Worm (Caenorhabditis elegans) whole organism, L1 larva: ENCODE results near the gene F46C5.9.
A peak's percentile ranks its signal among the peaks of the same experiment; 100 is the strongest.

Source experiments
- C04F5.9 ChIP-seq: sonication (generic microtip); optimal IDR thresholded peaks from 2 replicates; lab custom pipeline; 2016; ENCODE audit warnings: missing genetic modification characterization, missing compliant biosample characterization
- C16A3.4 ChIP-seq: fragments of 150-350 bp; optimal IDR thresholded peaks from 2 replicates; lab custom pipeline; 2014; ENCODE audit warnings: missing biosample characterization, missing genetic modification characterization
- C34B4.2 ChIP-seq: sonication (generic microtip); optimal IDR thresholded peaks from 2 replicates; lab custom pipeline; 2017; ENCODE audit warnings: mild to moderate bottlenecking, missing genetic modification characterization, missing compliant biosample characterization
- F16B12.6 ChIP-seq: fragments of 150-350 bp; optimal IDR thresholded peaks from 2 replicates; lab custom pipeline; 2014; ENCODE audit warnings: missing biosample characterization, missing genetic modification characterization
- Y116A8C.19 ChIP-seq: sonication (generic microtip); optimal IDR thresholded peaks from 2 replicates; lab custom pipeline; 2016; ENCODE audit warnings: missing compliant biosample characterization, missing genetic modification characterization, borderline replicate concordance
- aha-1 ChIP-seq: fragments of 150-350 bp; optimal IDR thresholded peaks from 2 replicates; lab custom pipeline; 2014; ENCODE audit warnings: missing biosample characterization, missing genetic modification characterization
- alr-1 ChIP-seq: fragments of 200-800 bp; sonication (Bioruptor generic); optimal IDR thresholded peaks from 2 replicates; lab custom pipeline; 2018; ENCODE audit warnings: borderline replicate concordance, mild to moderate bottlenecking, missing genetic modification characterization, missing compliant biosample characterization
- ceh-90 ChIP-seq: sonication (generic microtip); optimal IDR thresholded peaks from 2 replicates; lab custom pipeline; 2016; ENCODE audit warnings: missing genetic modification characterization, missing compliant biosample characterization
- ces-1 ChIP-seq: fragments of 150-350 bp; optimal IDR thresholded peaks from 2 replicates; lab custom pipeline; 2014; ENCODE audit warnings: missing biosample characterization, missing genetic modification reagents, missing genetic modification characterization
- dpl-1 ChIP-seq, 3 experiments: fragments of 150-350 bp in 2 of 3; sonication (generic microtip) in 1 of 3; optimal IDR thresholded peaks; 2 replicates each; lab custom pipeline; 2014 to 2017; ENCODE audit warnings: missing biosample characterization in 3 of 3, missing genetic modification characterization in 3 of 3, missing genetic modification reagents in 3 of 3
- dsc-1 ChIP-seq: sonication (generic microtip); optimal IDR thresholded peaks from 2 replicates; lab custom pipeline; 2016; ENCODE audit warnings: mild to moderate bottlenecking, missing genetic modification characterization, missing compliant biosample characterization
- efl-3 ChIP-seq: fragments of 200-800 bp; sonication (Bioruptor generic); optimal IDR thresholded peaks from 2 replicates; lab custom pipeline; 2018; ENCODE audit warnings: mild to moderate bottlenecking, missing genetic modification characterization, missing compliant biosample characterization
- egl-13 ChIP-seq: sonication (generic microtip); optimal IDR thresholded peaks from 2 replicates; lab custom pipeline; 2016; ENCODE audit warnings: missing genotype, missing genetic modification reagents, missing genetic modification characterization, missing compliant biosample characterization
- egl-27 ChIP-seq, 2 experiments: fragments of 150-350 bp in 1 of 2; sonication (generic microtip); optimal IDR thresholded peaks; 3 replicates each; lab custom pipeline; 2017 to 2018; ENCODE audit warnings: missing biosample characterization in 2 of 2, missing genetic modification characterization in 2 of 2, missing genetic modification reagents in 2 of 2
- elt-2 ChIP-seq: sonication (generic microtip); optimal IDR thresholded peaks from 2 replicates; lab custom pipeline; 2016; ENCODE audit warnings: missing genetic modification characterization, mild to moderate bottlenecking, inconsistent platforms, missing compliant biosample characterization, missing genetic modification reagents
- elt-3 ChIP-seq, 6 experiments: fragments of 150-350 bp in 1 of 6; sonication (generic microtip); optimal IDR thresholded peaks; 2 replicates each; lab custom pipeline; 2017 to 2018; ENCODE audit warnings: missing biosample characterization in 6 of 6, missing genetic modification characterization in 6 of 6, inconsistent platforms in 1 of 6
- fkh-10 ChIP-seq: sonication (generic microtip); optimal IDR thresholded peaks from 2 replicates; lab custom pipeline; 2017; ENCODE audit warnings: missing biosample characterization, missing genetic modification reagents, missing genetic modification characterization
- hlh-4 ChIP-seq: sonication (generic microtip); optimal IDR thresholded peaks from 2 replicates; lab custom pipeline; 2016; ENCODE audit warnings: mild to moderate bottlenecking, missing genetic modification characterization, missing compliant biosample characterization
- hpl-2 ChIP-seq: fragments of 150-350 bp; optimal IDR thresholded peaks from 2 replicates; lab custom pipeline; 2014; ENCODE audit warnings: missing biosample characterization, missing genetic modification reagents, missing genetic modification characterization
- irx-1 ChIP-seq: sonication (generic microtip); optimal IDR thresholded peaks from 2 replicates; lab custom pipeline; 2016; ENCODE audit warnings: missing genetic modification characterization, missing compliant biosample characterization
- jun-1 ChIP-seq: fragments of 150-350 bp; optimal IDR thresholded peaks from 2 replicates; lab custom pipeline; 2014; ENCODE audit warnings: missing biosample characterization, missing genetic modification reagents, missing genetic modification characterization
- lin-13 ChIP-seq: fragments of 150-350 bp; optimal IDR thresholded peaks from 2 replicates; lab custom pipeline; 2014; ENCODE audit warnings: missing biosample characterization, missing genetic modification reagents, missing genetic modification characterization
- lin-14 ChIP-seq: fragments of 200-800 bp; sonication (Bioruptor generic); optimal IDR thresholded peaks from 2 replicates; lab custom pipeline; 2018; ENCODE audit warnings: mild to moderate bottlenecking, missing genetic modification characterization, moderate library complexity, missing compliant biosample characterization
- lin-39 ChIP-seq: fragments of 150-350 bp; optimal IDR thresholded peaks from 2 replicates; lab custom pipeline; 2014; ENCODE audit warnings: missing biosample characterization, missing genetic modification reagents, missing genetic modification characterization
- lir-3 ChIP-seq: sonication (generic microtip); optimal IDR thresholded peaks from 2 replicates; lab custom pipeline; 2016; ENCODE audit warnings: mild to moderate bottlenecking, missing genetic modification characterization, moderate library complexity, missing compliant biosample characterization; ENCODE audit not compliant: poor library complexity
- lsy-2 ChIP-seq, 2 experiments: fragments of 150-350 bp; optimal IDR thresholded peaks; 2 replicates each; lab custom pipeline; 2014; ENCODE audit warnings: missing biosample characterization in 2 of 2, missing genetic modification characterization in 2 of 2
- mab-9 ChIP-seq: fragments of 200-800 bp; sonication (Bioruptor generic); IDR thresholded peaks from 2 replicates; pipeline ENCODE4 v1.3.6; 2022; ENCODE audit warnings: missing genetic modification reagents, missing genetic modification characterization, missing compliant biosample characterization
- mdl-1 ChIP-seq, 2 experiments: fragments of 150-350 bp; optimal IDR thresholded peaks; 2 replicates each; lab custom pipeline; 2014 to 2017; ENCODE audit warnings: missing biosample characterization in 2 of 2, missing genetic modification characterization in 2 of 2, inconsistent platforms in 1 of 2
- mep-1 ChIP-seq: fragments of 150-350 bp; optimal IDR thresholded peaks from 2 replicates; lab custom pipeline; 2014; ENCODE audit warnings: missing biosample characterization, missing genetic modification characterization
- nhr-12 ChIP-seq: sonication (generic microtip); optimal IDR thresholded peaks from 2 replicates; lab custom pipeline; 2017; ENCODE audit warnings: missing biosample characterization, missing genetic modification characterization
- nhr-20 ChIP-seq: sonication (generic microtip); optimal IDR thresholded peaks from 2 replicates; lab custom pipeline; 2016; ENCODE audit warnings: mild to moderate bottlenecking, missing genetic modification characterization, missing compliant biosample characterization
- nhr-237 ChIP-seq: fragments of 150-350 bp; optimal IDR thresholded peaks from 2 replicates; lab custom pipeline; 2014; ENCODE audit warnings: missing biosample characterization, missing genetic modification characterization
- nhr-47 ChIP-seq: sonication (generic microtip); optimal IDR thresholded peaks from 2 replicates; lab custom pipeline; 2016; ENCODE audit warnings: mild to moderate bottlenecking, missing genetic modification characterization, moderate library complexity, missing compliant biosample characterization
- nhr-71 ChIP-seq: sonication (generic microtip); optimal IDR thresholded peaks from 2 replicates; lab custom pipeline; 2016; ENCODE audit warnings: mild to moderate bottlenecking, missing genetic modification characterization, moderate library complexity, missing compliant biosample characterization
- nhr-76 ChIP-seq: sonication (generic microtip); optimal IDR thresholded peaks from 2 replicates; lab custom pipeline; 2017; ENCODE audit warnings: missing biosample characterization, missing genetic modification characterization
- nhr-77 ChIP-seq: fragments of 150-350 bp; optimal IDR thresholded peaks from 2 replicates; lab custom pipeline; 2014; ENCODE audit warnings: missing biosample characterization, missing genetic modification characterization
- nhr-85 ChIP-seq: sonication (generic microtip); peaks from one replicate; lab custom pipeline; 2016; ENCODE audit warnings: missing genetic modification characterization, inconsistent platforms, missing compliant biosample characterization
- pag-3 ChIP-seq: sonication (generic microtip); optimal IDR thresholded peaks from 2 replicates; lab custom pipeline; 2017; ENCODE audit warnings: missing genetic modification characterization, mild to moderate bottlenecking, missing compliant biosample characterization, antibody characterized with exemption, borderline replicate concordance; ENCODE audit not compliant: insufficient read depth
- pax-3 ChIP-seq: fragments of 200-800 bp; sonication (Bioruptor generic); optimal IDR thresholded peaks from 2 replicates; lab custom pipeline; 2018; ENCODE audit warnings: mild to moderate bottlenecking, missing genetic modification characterization, moderate library complexity, missing compliant biosample characterization
- pqm-1 ChIP-seq: sonication (generic microtip); optimal IDR thresholded peaks from 3 replicates; lab custom pipeline; 2017; ENCODE audit warnings: missing biosample characterization, missing genetic modification characterization
- snpc-4 ChIP-seq: fragments of 150-350 bp; optimal IDR thresholded peaks from 2 replicates; lab custom pipeline; 2014; ENCODE audit warnings: missing biosample characterization, missing genetic modification characterization
- snu-23 ChIP-seq: sonication (generic microtip); optimal IDR thresholded peaks from 2 replicates; lab custom pipeline; 2016; ENCODE audit warnings: missing genetic modification characterization, missing compliant biosample characterization
- sptf-1 ChIP-seq: fragments of 150-350 bp; optimal IDR thresholded peaks from 2 replicates; lab custom pipeline; 2014; ENCODE audit warnings: missing biosample characterization, missing genetic modification characterization
- sup-37 ChIP-seq: fragments of 200-800 bp; sonication (Bioruptor generic); optimal IDR thresholded peaks from 2 replicates; lab custom pipeline; 2018; ENCODE audit warnings: mild to moderate bottlenecking, missing genetic modification characterization, missing compliant biosample characterization
- tlp-1 ChIP-seq: fragments of 150-350 bp; optimal IDR thresholded peaks from 2 replicates; lab custom pipeline; 2014; ENCODE audit warnings: missing biosample characterization, missing genetic modification characterization
- unc-130 ChIP-seq: fragments of 150-350 bp; optimal IDR thresholded peaks from 2 replicates; lab custom pipeline; 2017; ENCODE audit warnings: missing biosample characterization, missing genetic modification characterization, inconsistent platforms
- unc-30 ChIP-seq: sonication (generic microtip); optimal IDR thresholded peaks from 2 replicates; lab custom pipeline; 2017; ENCODE audit warnings: missing biosample characterization, missing genetic modification characterization
- unc-62 ChIP-seq: fragments of 150-350 bp; optimal IDR thresholded peaks from 2 replicates; lab custom pipeline; 2014; ENCODE audit warnings: missing biosample characterization, missing genetic modification reagents, missing genetic modification characterization
- unc-98 ChIP-seq: fragments of 200-800 bp; sonication (Bioruptor generic); IDR thresholded peaks from 2 replicates; pipeline ENCODE4 v1.3.6; 2022; ENCODE audit warnings: missing genetic modification characterization, missing compliant biosample characterization
- zag-1 ChIP-seq: fragments of 150-350 bp; optimal IDR thresholded peaks from 2 replicates; lab custom pipeline; 2014; ENCODE audit warnings: missing biosample characterization, missing genetic modification characterization
- ztf-11 ChIP-seq, 2 experiments: sonication (generic microtip); optimal IDR thresholded peaks; 2 replicates each; lab custom pipeline; 2016 to 2017; ENCODE audit warnings: missing genetic modification characterization in 2 of 2, missing biosample characterization in 1 of 2, missing compliant biosample characterization in 1 of 2
- ztf-4 ChIP-seq: fragments of 150-350 bp; optimal IDR thresholded peaks from 2 replicates; lab custom pipeline; 2014; ENCODE audit warnings: missing biosample characterization, missing genetic modification characterization

F46C5.9 gene

DNA sequence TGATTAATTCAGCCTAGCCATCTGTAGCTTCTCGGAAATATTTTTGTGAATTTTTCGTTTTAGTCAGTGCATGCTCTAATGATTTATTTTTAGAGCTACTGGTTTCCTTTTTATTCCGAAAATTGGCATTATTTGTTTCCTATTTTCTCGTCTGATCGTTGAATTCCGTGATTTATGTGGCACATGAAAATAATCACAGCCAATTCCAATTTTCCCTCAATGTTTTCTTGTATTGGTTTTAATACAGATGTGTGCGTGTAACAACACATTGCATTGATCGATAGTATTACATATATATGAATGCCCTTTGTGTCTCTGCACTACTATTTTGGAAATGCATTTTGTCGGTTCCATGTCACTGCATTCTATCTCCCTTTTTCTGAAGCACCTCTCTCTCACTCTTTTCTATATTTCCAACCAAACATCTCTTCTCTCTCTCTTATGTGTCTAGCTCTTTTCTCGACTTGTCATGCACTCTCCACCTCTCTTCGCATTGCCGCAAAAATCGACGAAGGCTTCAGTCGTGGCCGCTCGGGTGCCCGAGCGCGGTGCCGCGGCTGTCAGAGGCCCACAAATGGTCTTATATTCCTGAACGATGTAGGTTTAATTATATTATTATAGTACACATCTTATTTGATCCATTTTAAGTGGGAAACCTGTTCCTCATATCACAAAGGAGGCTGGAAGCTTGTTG is 26.1 kb downstream of the F46C5.9 start:
- no peak for TF ChIP-seq unc-30 (tag; lab: Kevin White, UChicago)
- TF ChIP-seq irx-1, result no peak
- no peak for TF ChIP-seq hlh-4 (tag; lab: Kevin White, UChicago)
- TF ChIP-seq zag-1 (tag; lab: Kevin White, UChicago), result peak; percentile 37
- no peak for TF ChIP-seq lin-39 (tag; lab: Kevin White, UChicago)
- TF ChIP-seq pax-3 (tag; lab: Kevin White, UChicago), result no peak
- peak; percentile 62 for TF ChIP-seq lin-14 (GFP tag; lab: Kevin White, UChicago)
- peak; percentile 30 for TF ChIP-seq jun-1
- TF ChIP-seq dsc-1 (tag; lab: Kevin White, UChicago), result peak; percentile 97
- TF ChIP-seq sptf-1 (tag; lab: Kevin White, UChicago), result no peak
- TF ChIP-seq egl-27 (tag; optimal IDR thresholded peaks at IDR 0.05; lab: Kevin White, UChicago), result no peak
- TF ChIP-seq lin-13 (GFP tag; lab: Kevin White, UChicago), result no peak
- TF ChIP-seq nhr-12 (tag; lab: Kevin White, UChicago), result no peak
- TF ChIP-seq C34B4.2 (tag; lab: Kevin White, UChicago), result no peak
- TF ChIP-seq nhr-76 (tag; lab: Kevin White, UChicago), result no peak
- TF ChIP-seq Y116A8C.19 (tag; lab: Kevin White, UChicago), result no peak
- TF ChIP-seq dpl-1 (GFP tag; optimal IDR thresholded peaks at IDR 0.05; lab: Kevin White, UChicago), result peak in 1 of 3 experiments; percentile 26
- TF ChIP-seq elt-3 (tag; optimal IDR thresholded peaks at IDR 0.05; lab: Kevin White, UChicago), result no peak
- no peak for TF ChIP-seq nhr-77
- no peak for TF ChIP-seq snpc-4
- no peak for TF ChIP-seq efl-3 (GFP tag; lab: Kevin White, UChicago)
- TF ChIP-seq lsy-2 (tag; optimal IDR thresholded peaks at IDR 0.05; lab: Kevin White, UChicago), result peak; percentile 9 to 54
- TF ChIP-seq unc-98 (GFP tag; lab: Robert Waterston, UW), result no peak
- no peak for TF ChIP-seq C16A3.4 (tag; lab: Kevin White, UChicago)
- TF ChIP-seq sup-37 (GFP tag; lab: Kevin White, UChicago), result no peak
- TF ChIP-seq nhr-71 (tag; lab: Kevin White, UChicago), result peak; percentile 52
- no peak for TF ChIP-seq nhr-85 (tag; lab: Kevin White, UChicago)
- TF ChIP-seq tlp-1 (tag; lab: Kevin White, UChicago), result no peak
- TF ChIP-seq nhr-237 (tag; lab: Kevin White, UChicago), result no peak
- TF ChIP-seq ztf-11 (tag; optimal IDR thresholded peaks at IDR 0.05; lab: Kevin White, UChicago), result no peak
- no peak for TF ChIP-seq ces-1 (GFP tag; lab: Kevin White, UChicago)
- TF ChIP-seq ceh-90, result no peak
- no peak for TF ChIP-seq unc-62 (GFP tag; lab: Kevin White, UChicago)
- TF ChIP-seq fkh-10 (GFP tag; lab: Kevin White, UChicago), result no peak
- no peak for TF ChIP-seq ztf-4
- TF ChIP-seq nhr-47 (tag; lab: Kevin White, UChicago), result peak; percentile 27
- TF ChIP-seq hpl-2 (GFP tag; lab: Kevin White, UChicago), result no peak
- no peak for TF ChIP-seq nhr-20
- no peak for TF ChIP-seq mdl-1 (tag; optimal IDR thresholded peaks at IDR 0.05; lab: Kevin White, UChicago)
- TF ChIP-seq elt-2, result no peak
- TF ChIP-seq egl-13 (tag; lab: Kevin White, UChicago), result peak; percentile 50
- TF ChIP-seq C04F5.9 (tag; lab: Kevin White, UChicago), result no peak
- no peak for TF ChIP-seq unc-130 (tag; lab: Kevin White, UChicago)
- no peak for TF ChIP-seq alr-1 (tag; lab: Kevin White, UChicago)
- TF ChIP-seq pqm-1 (tag; lab: Kevin White, UChicago), result no peak
- TF ChIP-seq mep-1 (tag; lab: Kevin White, UChicago), result peak; percentile 25
- TF ChIP-seq aha-1 (tag; lab: Kevin White, UChicago), result no peak
- TF ChIP-seq snu-23, result peak; percentile 52
- TF ChIP-seq mab-9 (GFP tag; lab: Robert Waterston, UW), result no peak
- no peak for TF ChIP-seq pag-3 (tag; lab: Kevin White, UChicago)
- TF ChIP-seq F16B12.6 (tag; lab: Kevin White, UChicago), result peak; percentile 5
- no peak for TF ChIP-seq lir-3
